Fruit fly (Drosophila melanogaster) whole organism, embryonic: ENCODE results near the gene Sec24CD.

Experiments used
- CG10209 ChIP-seq: fragments of 200-800 bp; sonication (Bioruptor generic); optimal IDR thresholded peaks from 3 replicates; lab custom pipeline; 2017; ENCODE audit warnings: missing biosample characterization, mild to moderate bottlenecking, missing genetic modification characterization, missing genetic modification reagents
- CG1024 ChIP-seq: fragments of 200-800 bp; sonication (Bioruptor generic); IDR thresholded peaks from 2 replicates; pipeline ENCODE4 v1.3.6; 2022; ENCODE audit warnings: missing biosample characterization, missing genetic modification characterization
- CG10431 ChIP-seq: fragments of 200-800 bp; sonication (Bioruptor generic); optimal IDR thresholded peaks from 3 replicates; lab custom pipeline; 2018; ENCODE audit warnings: missing biosample characterization, mild to moderate bottlenecking, missing genetic modification characterization
- CG10959 ChIP-seq: fragments of 200-800 bp; sonication (Bioruptor generic); IDR thresholded peaks from 2 replicates; pipeline ENCODE4 v1.3.6; 2022; ENCODE audit warnings: missing biosample characterization, missing genetic modification characterization
- CG11398 ChIP-seq: fragments of 200-800 bp; sonication (Bioruptor generic); optimal IDR thresholded peaks from 2 replicates; lab custom pipeline; 2016; ENCODE audit warnings: missing biosample characterization, missing genetic modification characterization
- CG11695 ChIP-seq: fragments of 200-800 bp; sonication (Bioruptor generic); IDR thresholded peaks from 3 replicates; pipeline ENCODE4 v1.3.6; 2022; ENCODE audit warnings: missing biosample characterization, missing genetic modification characterization
- CG11696 ChIP-seq: fragments of 200-800 bp; sonication (Bioruptor generic); IDR thresholded peaks from 2 replicates; pipeline ENCODE4 v1.3.6; 2022; ENCODE audit warnings: missing biosample characterization, missing genetic modification characterization
- CG11723 ChIP-seq: fragments of 200-800 bp; sonication (Bioruptor generic); optimal IDR thresholded peaks from 2 replicates; lab custom pipeline; 2017; ENCODE audit warnings: missing biosample characterization, mild to moderate bottlenecking, missing genetic modification characterization
- CG12942 ChIP-seq: fragments of 200-800 bp; sonication (Bioruptor generic); optimal IDR thresholded peaks from 3 replicates; lab custom pipeline; 2016; ENCODE audit warnings: missing biosample characterization, missing genetic modification characterization
- CG13424 ChIP-seq: fragments of 200-800 bp; sonication (Bioruptor generic); optimal IDR thresholded peaks from 2 replicates; lab custom pipeline; 2019; ENCODE audit warnings: missing biosample characterization, mild to moderate bottlenecking, missing genetic modification characterization, moderate library complexity
- CG13624 ChIP-seq: fragments of 200-800 bp; sonication (Bioruptor generic); optimal IDR thresholded peaks from 2 replicates; lab custom pipeline; 2016; ENCODE audit warnings: missing biosample characterization, missing genetic modification characterization
- CG14050 ChIP-seq: fragments of 200-800 bp; sonication (Bioruptor generic); IDR thresholded peaks from 3 replicates; pipeline ENCODE4 v1.3.6; 2022; ENCODE audit warnings: missing biosample characterization, missing genetic modification characterization
- CG14667 ChIP-seq: fragments of 200-800 bp; sonication (Bioruptor generic); IDR thresholded peaks from 2 replicates; pipeline ENCODE4 v1.3.6; 2022; ENCODE audit warnings: missing biosample characterization, missing genetic modification characterization
- CG15011 ChIP-seq: fragments of 200-800 bp; sonication (Bioruptor generic); optimal IDR thresholded peaks from 3 replicates; lab custom pipeline; 2018; ENCODE audit warnings: missing biosample characterization, mild to moderate bottlenecking, missing genetic modification characterization
- CG16815 ChIP-seq: fragments of 200-800 bp; sonication (Bioruptor generic); optimal IDR thresholded peaks from 3 replicates; lab custom pipeline; 2017; ENCODE audit warnings: missing biosample characterization, mild to moderate bottlenecking, missing genetic modification characterization
- CG17568 ChIP-seq: fragments of 200-800 bp; sonication (Bioruptor generic); optimal IDR thresholded peaks from 2 replicates; lab custom pipeline; 2018; ENCODE audit warnings: missing biosample characterization, mild to moderate bottlenecking, missing genetic modification characterization, moderate library complexity
- CG2712 ChIP-seq: fragments of 200-800 bp; optimal IDR thresholded peaks from 3 replicates; lab custom pipeline; 2019; ENCODE audit warnings: missing biosample characterization, mild to moderate bottlenecking, missing genetic modification characterization, moderate library complexity
- CG30431 ChIP-seq: fragments of 200-800 bp; sonication (Bioruptor generic); optimal IDR thresholded peaks from 2 replicates; lab custom pipeline; 2017; ENCODE audit warnings: missing biosample characterization, missing genetic modification characterization
- CG4360 ChIP-seq: fragments of 200-800 bp; sonication (Bioruptor generic); IDR thresholded peaks from 2 replicates; pipeline ENCODE4 v1.3.6; 2022; ENCODE audit warnings: missing biosample characterization, missing genetic modification characterization
- CG43689 ChIP-seq: fragments of 200-800 bp; sonication (Bioruptor generic); IDR thresholded peaks from 2 replicates; pipeline ENCODE4 v1.3.6; 2022; ENCODE audit warnings: missing biosample characterization, missing genetic modification characterization
- CG4820 ChIP-seq: fragments of 200-800 bp; sonication (Bioruptor generic); optimal IDR thresholded peaks from 3 replicates; lab custom pipeline; 2016; ENCODE audit warnings: missing biosample characterization, missing genetic modification characterization
- CG7963 ChIP-seq: fragments of 200-800 bp; sonication (Bioruptor generic); IDR thresholded peaks from 3 replicates; pipeline ENCODE4 v1.3.6; 2022; ENCODE audit warnings: missing biosample characterization, missing genetic modification characterization; ENCODE audit not compliant: partially characterized antibody
- CG7987 ChIP-seq: fragments of 200-800 bp; sonication (Bioruptor generic); optimal IDR thresholded peaks from 2 replicates; lab custom pipeline; 2018; ENCODE audit warnings: missing biosample characterization, mild to moderate bottlenecking, missing genetic modification characterization, moderate library complexity
- CG8290 ChIP-seq, 3 experiments: fragments of 200-800 bp; sonication (Bioruptor generic); optimal IDR thresholded peaks; 2 replicates each; lab custom pipeline; 2016 to 2019; ENCODE audit warnings: missing biosample characterization in 3 of 3, missing genetic modification characterization in 3 of 3, mild to moderate bottlenecking in 2 of 3, moderate library complexity in 1 of 3
- CG9932 ChIP-seq: fragments of 200-800 bp; sonication (Bioruptor generic); IDR thresholded peaks from 2 replicates; pipeline ENCODE4 v1.3.6; 2022; ENCODE audit warnings: missing biosample characterization, missing genetic modification characterization
- CkIIα-i1 ChIP-seq: fragments of 200-800 bp; sonication (Bioruptor generic); IDR thresholded peaks from 2 replicates; pipeline ENCODE4 v1.3.6; 2022; ENCODE audit warnings: missing biosample characterization, missing genetic modification characterization
- E2f2 ChIP-seq: fragments of 200-800 bp; sonication (Bioruptor generic); IDR thresholded peaks from 2 replicates; pipeline ENCODE4 v1.3.6; 2022; ENCODE audit warnings: missing biosample characterization, missing genetic modification characterization
- H15 ChIP-seq: fragments of 200-800 bp; sonication (Bioruptor generic); IDR thresholded peaks from 3 replicates; pipeline ENCODE4 v1.3.6; 2022; ENCODE audit warnings: missing biosample characterization, missing genetic modification characterization
- Hey ChIP-seq: fragments of 200-800 bp; sonication (Bioruptor generic); optimal IDR thresholded peaks from 3 replicates; lab custom pipeline; 2018; ENCODE audit warnings: missing biosample characterization, mild to moderate bottlenecking, missing genetic modification characterization
- MESR4 ChIP-seq: fragments of 200-800 bp; sonication (Bioruptor generic); optimal IDR thresholded peaks from 2 replicates; lab custom pipeline; 2018; ENCODE audit warnings: missing biosample characterization, mild to moderate bottlenecking, missing genetic modification characterization, moderate library complexity
- Myb ChIP-seq: fragments of 200-800 bp; sonication (Bioruptor generic); optimal IDR thresholded peaks from 2 replicates; lab custom pipeline; 2016; ENCODE audit warnings: missing biosample characterization, missing genetic modification characterization
- Neu2 ChIP-seq: fragments of 200-800 bp; sonication (Bioruptor generic); optimal IDR thresholded peaks from 3 replicates; lab custom pipeline; 2016; ENCODE audit warnings: missing biosample characterization, missing genetic modification characterization, borderline replicate concordance
- Sox100B ChIP-seq: fragments of 200-800 bp; sonication (Bioruptor generic); optimal IDR thresholded peaks from 3 replicates; lab custom pipeline; 2018; ENCODE audit warnings: missing biosample characterization, mild to moderate bottlenecking, missing genetic modification characterization
- Spps ChIP-seq: fragments of 200-800 bp; sonication (Bioruptor generic); optimal IDR thresholded peaks from 2 replicates; lab custom pipeline; 2018; ENCODE audit warnings: missing biosample characterization, mild to moderate bottlenecking, missing genetic modification characterization
- Vsx1 ChIP-seq: fragments of 200-800 bp; sonication (Bioruptor generic); optimal IDR thresholded peaks from 2 replicates; lab custom pipeline; 2017; ENCODE audit warnings: missing biosample characterization, mild to moderate bottlenecking, missing genetic modification characterization, missing genetic modification reagents
- ab ChIP-seq: fragments of 200-800 bp; sonication (Bioruptor generic); optimal IDR thresholded peaks from 2 replicates; lab custom pipeline; 2016; ENCODE audit warnings: missing biosample characterization, missing genetic modification characterization
- ash1 ChIP-seq: fragments of 200-800 bp; sonication (Bioruptor generic); optimal IDR thresholded peaks from 2 replicates; lab custom pipeline; 2018; ENCODE audit warnings: missing biosample characterization, mild to moderate bottlenecking, missing genetic modification characterization
- crol ChIP-seq: fragments of 200-800 bp; sonication (Bioruptor generic); IDR thresholded peaks from 2 replicates; pipeline ENCODE4 v1.3.6; 2022; ENCODE audit warnings: missing biosample characterization, missing genetic modification characterization
- dan ChIP-seq: fragments of 200-800 bp; sonication (Bioruptor generic); IDR thresholded peaks from 2 replicates; pipeline ENCODE4 v1.3.6; 2022; ENCODE audit warnings: missing biosample characterization, missing genetic modification characterization
- disco-r ChIP-seq: fragments of 200-800 bp; sonication (Bioruptor generic); optimal IDR thresholded peaks from 2 replicates; lab custom pipeline; 2016; ENCODE audit warnings: missing biosample characterization, missing genetic modification characterization
- dm ChIP-seq: fragments of 200-800 bp; sonication (Bioruptor generic); optimal IDR thresholded peaks from 3 replicates; lab custom pipeline; 2016; ENCODE audit warnings: missing biosample characterization, missing genetic modification characterization
- fru ChIP-seq: fragments of >200 bp; optimal IDR thresholded peaks from 2 replicates; lab custom pipeline; 2017
- gcm ChIP-seq: fragments of 200-800 bp; sonication (Bioruptor generic); optimal IDR thresholded peaks from 2 replicates; lab custom pipeline; 2019; ENCODE audit warnings: missing biosample characterization, mild to moderate bottlenecking, missing genetic modification characterization, moderate library complexity
- klu ChIP-seq: fragments of 200-800 bp; sonication (Bioruptor generic); IDR thresholded peaks from 2 replicates; pipeline ENCODE4 v1.3.6; 2022; ENCODE audit warnings: missing biosample characterization, missing genetic modification characterization
- mld ChIP-seq: fragments of 200-800 bp; sonication (Bioruptor generic); IDR thresholded peaks from 3 replicates; pipeline ENCODE4 v1.3.6; 2022; ENCODE audit warnings: missing biosample characterization, missing genetic modification characterization; ENCODE audit not compliant: partially characterized antibody
- slou ChIP-seq: fragments of 200-800 bp; sonication (Bioruptor generic); optimal IDR thresholded peaks from 3 replicates; lab custom pipeline; 2016; ENCODE audit warnings: missing biosample characterization, missing genetic modification characterization
- trem ChIP-seq: fragments of 200-800 bp; optimal IDR thresholded peaks from 3 replicates; lab custom pipeline; 2019; ENCODE audit warnings: missing biosample characterization, mild to moderate bottlenecking, missing genetic modification characterization, moderate library complexity
- vvl ChIP-seq: fragments of 200-800 bp; sonication (Bioruptor generic); IDR thresholded peaks from 2 replicates; pipeline ENCODE4 v1.3.6; 2022; ENCODE audit warnings: missing biosample characterization, missing genetic modification characterization
- wdn ChIP-seq: fragments of 200-800 bp; sonication (Bioruptor generic); IDR thresholded peaks from 2 replicates; pipeline ENCODE4 v1.3.6; 2022; ENCODE audit warnings: missing biosample characterization, missing genetic modification characterization

Sec24CD gene

DNA sequence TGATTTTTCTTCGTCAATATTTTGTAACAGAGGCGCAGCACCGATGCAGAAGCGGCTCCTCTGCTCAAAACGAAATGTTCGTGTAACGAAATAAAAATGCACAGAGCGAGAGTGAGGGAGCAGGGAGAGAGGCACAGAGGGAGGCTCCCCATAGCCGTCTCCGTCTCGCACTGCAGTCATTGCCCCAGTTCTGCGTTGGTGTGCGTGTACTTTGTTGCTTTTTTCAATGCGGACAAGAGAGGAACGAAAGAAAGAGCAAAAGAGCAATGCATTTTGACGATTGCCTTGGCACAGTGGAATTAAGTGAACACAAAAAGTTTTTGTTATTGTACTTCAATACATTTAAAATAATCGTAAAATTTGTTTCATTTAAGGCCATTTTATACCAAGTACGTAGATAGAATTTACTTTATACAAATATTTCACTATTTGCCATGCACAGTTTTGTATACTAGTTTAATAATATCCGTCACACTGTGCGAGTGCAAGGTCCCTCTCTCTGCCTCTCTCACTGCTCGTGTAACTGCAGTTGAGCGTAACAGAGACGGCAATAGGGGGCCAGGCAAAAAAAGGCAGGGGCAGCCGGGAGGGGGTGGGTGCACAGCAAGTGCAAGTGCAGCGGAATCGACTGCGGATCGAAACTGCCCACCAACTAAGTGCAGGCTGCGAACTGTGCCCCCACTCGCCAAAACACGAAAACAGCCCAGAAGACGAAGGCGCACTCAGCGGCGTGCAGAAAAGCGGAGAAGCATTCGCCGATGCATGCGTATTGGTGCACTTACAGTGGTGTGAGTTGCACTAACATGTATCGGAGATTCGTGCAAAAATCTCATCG is 34.4 kb downstream of the Sec24CD start (continued):
- TF ChIP-seq disco-r (GFP tag; lab: Kevin White, UChicago) (peak; percentile 96), CG12942 (GFP tag; lab: Kevin White, UChicago) (peak; percentile 98), crol (GFP tag; lab: Robert Waterston, UW) (peak; percentile 98), CG13624 (GFP tag; lab: Kevin White, UChicago) (peak; percentile 94), CG11696 (GFP tag; lab: Robert Waterston, UW) (peak; percentile 95), CG7987 (GFP tag; lab: Kevin White, UChicago) (peak; percentile 79), Myb (GFP tag; lab: Kevin White, UChicago) (peak; percentile 81), CG4360 (GFP tag; lab: Robert Waterston, UW) (peak; percentile 93), CG2712 (peak; percentile 100), CG7963 (GFP tag; lab: Robert Waterston, UW) (peak; percentile 65), CG11398 (peak; percentile 96), E2f2 (GFP tag; lab: Robert Waterston, UW) (peak; percentile 89), Vsx1 (GFP tag; lab: Kevin White, UChicago) (peak; percentile 96), CG30431 (GFP tag; lab: Kevin White, UChicago) (peak; percentile 97), klu (GFP tag; lab: Robert Waterston, UW) (peak; percentile 89), CG11723 (peak; percentile 97), CG8290 (GFP tag; optimal IDR thresholded peaks at IDR 0.05; lab: Kevin White, UChicago) (peak; percentile 99), CG8290 (tag; optimal IDR thresholded peaks at IDR 0.05; lab: Kevin White, UChicago) (peak; percentile 95 to 98), CG14050 (GFP tag; lab: Robert Waterston, UW) (peak; percentile 98), MESR4 (peak; percentile 75), wdn (GFP tag; lab: Robert Waterston, UW) (peak; percentile 84; the same call in 1 of the 2 replicates), CG43689 (GFP tag; lab: Robert Waterston, UW) (peak; percentile 93), gcm (peak; percentile 100), vvl (peak; percentile 100), CG4820 (GFP tag; lab: Kevin White, UChicago) (peak; percentile 99), trem (tag; lab: Kevin White, UChicago) (peak; percentile 98), H15 (GFP tag; lab: Robert Waterston, UW) (peak; percentile 99), CG15011 (peak; percentile 95), CG9932 (GFP tag; lab: Robert Waterston, UW) (no peak), CG16815 (GFP tag; lab: Kevin White, UChicago) (peak; percentile 98), ash1 (GFP tag; lab: Kevin White, UChicago) (peak; percentile 23), ab (GFP tag; lab: Kevin White, UChicago) (peak; percentile 95), CG17568 (GFP tag; lab: Kevin White, UChicago) (peak; percentile 97), CG13424 (tag; lab: Kevin White, UChicago) (peak; percentile 99), mld (GFP tag; lab: Robert Waterston, UW) (peak; percentile 72; the same call in 2 of the 3 replicates), Spps (peak; percentile 100), CG10431 (GFP tag; lab: Kevin White, UChicago) (peak; percentile 98), fru (lab: Kevin White, UChicago) (no peak), CG1024 (GFP tag; lab: Robert Waterston, UW) (peak; percentile 98), Hey (tag; lab: Kevin White, UChicago) (peak; percentile 65), dm (GFP tag; lab: Kevin White, UChicago) (peak; percentile 95), CG10959 (peak; percentile 100), CG10209 (GFP tag; lab: Kevin White, UChicago) (peak; percentile 98), Neu2 (peak; percentile 96), CG11695 (GFP tag; lab: Robert Waterston, UW) (peak; percentile 98), slou (GFP tag; lab: Kevin White, UChicago) (peak; percentile 78), CkIIα-i1 (GFP tag; lab: Robert Waterston, UW) (peak; percentile 74; the same call in 1 of the 2 replicates), Sox100B (GFP tag; lab: Kevin White, UChicago) (peak; percentile 99), dan (GFP tag; lab: Robert Waterston, UW) (peak; percentile 99), CG14667 (GFP tag; lab: Robert Waterston, UW) (peak; percentile 97)
